Worm (Caenorhabditis elegans) whole organism, L1 larva: ENCODE data around the gene M04G7.1.

Source experiments
- C04F5.9 ChIP-seq: sonication (generic microtip); optimal IDR thresholded peaks from 2 replicates; lab custom pipeline; 2016; ENCODE audit warnings: missing genetic modification characterization, missing compliant biosample characterization
- F16B12.6 ChIP-seq: fragments of 150-350 bp; optimal IDR thresholded peaks from 2 replicates; lab custom pipeline; 2014; ENCODE audit warnings: missing biosample characterization, missing genetic modification characterization
- ama-1 ChIP-seq: fragments of 150-350 bp; optimal IDR thresholded peaks from 2 replicates; lab custom pipeline; 2014
- ceh-63 ChIP-seq: fragments of 200-800 bp; sonication (Bioruptor generic); optimal IDR thresholded peaks from 2 replicates; lab custom pipeline; 2018; ENCODE audit warnings: mild to moderate bottlenecking, missing genetic modification characterization, missing compliant biosample characterization
- ceh-8 ChIP-seq: fragments of 200-800 bp; sonication (Bioruptor generic); optimal IDR thresholded peaks from 2 replicates; lab custom pipeline; 2018; ENCODE audit warnings: mild to moderate bottlenecking, missing genetic modification characterization, moderate library complexity, missing compliant biosample characterization
- ceh-82 ChIP-seq, 3 experiments: fragments of 150-350 bp in 1 of 3; sonication (generic microtip) in 2 of 3; optimal IDR thresholded peaks; 2 replicates each; lab custom pipeline; 2014 to 2017; ENCODE audit warnings: missing biosample characterization in 3 of 3, missing genetic modification characterization in 3 of 3
- ceh-90 ChIP-seq: sonication (generic microtip); optimal IDR thresholded peaks from 2 replicates; lab custom pipeline; 2016; ENCODE audit warnings: missing genetic modification characterization, missing compliant biosample characterization
- dpl-1 ChIP-seq, 3 experiments: fragments of 150-350 bp in 2 of 3; sonication (generic microtip) in 1 of 3; optimal IDR thresholded peaks; 2 replicates each; lab custom pipeline; 2014 to 2017; ENCODE audit warnings: missing biosample characterization in 3 of 3, missing genetic modification characterization in 3 of 3, missing genetic modification reagents in 3 of 3
- dsc-1 ChIP-seq: sonication (generic microtip); optimal IDR thresholded peaks from 2 replicates; lab custom pipeline; 2016; ENCODE audit warnings: mild to moderate bottlenecking, missing genetic modification characterization, missing compliant biosample characterization
- efl-1 ChIP-seq, 4 experiments: fragments of 150-350 bp; optimal IDR thresholded peaks in 3 of 4; peaks in 1 of 4; 1 replicate in 1 of 4; 2 replicates in 3 of 4; lab custom pipeline; 2014; ENCODE audit warnings: missing biosample characterization in 2 of 4, missing genetic modification characterization in 2 of 4, missing genetic modification reagents in 2 of 4
- ets-5 ChIP-seq: fragments of 200-800 bp; sonication (Bioruptor generic); IDR thresholded peaks from 2 replicates; pipeline ENCODE4 v1.3.6; 2022; ENCODE audit warnings: missing genetic modification characterization, missing compliant biosample characterization
- fkh-8 ChIP-seq: sonication (generic microtip); optimal IDR thresholded peaks from 2 replicates; lab custom pipeline; 2016; ENCODE audit warnings: mild to moderate bottlenecking, missing genetic modification characterization, missing compliant biosample characterization
- fos-1 ChIP-seq: fragments of 150-350 bp; optimal IDR thresholded peaks from 2 replicates; lab custom pipeline; 2014; ENCODE audit warnings: missing biosample characterization, missing genetic modification characterization
- isw-1 ChIP-seq: fragments of 200-800 bp; sonication (Bioruptor generic); IDR thresholded peaks from 2 replicates; pipeline ENCODE4 v1.3.6; 2022; ENCODE audit warnings: missing genetic modification characterization, missing compliant biosample characterization
- jun-1 ChIP-seq: fragments of 150-350 bp; optimal IDR thresholded peaks from 2 replicates; lab custom pipeline; 2014; ENCODE audit warnings: missing biosample characterization, missing genetic modification reagents, missing genetic modification characterization
- lin-13 ChIP-seq: fragments of 150-350 bp; optimal IDR thresholded peaks from 2 replicates; lab custom pipeline; 2014; ENCODE audit warnings: missing biosample characterization, missing genetic modification reagents, missing genetic modification characterization
- lin-14 ChIP-seq: fragments of 200-800 bp; sonication (Bioruptor generic); optimal IDR thresholded peaks from 2 replicates; lab custom pipeline; 2018; ENCODE audit warnings: mild to moderate bottlenecking, missing genetic modification characterization, moderate library complexity, missing compliant biosample characterization
- lin-35 ChIP-seq, 2 experiments: fragments of 150-350 bp; optimal IDR thresholded peaks; 2 replicates each; lab custom pipeline; 2014; ENCODE audit warnings: missing biosample characterization in 2 of 2, missing genetic modification characterization in 2 of 2, missing genetic modification reagents in 2 of 2
- mdl-1 ChIP-seq, 2 experiments: fragments of 150-350 bp; optimal IDR thresholded peaks; 2 replicates each; lab custom pipeline; 2014 to 2017; ENCODE audit warnings: missing biosample characterization in 2 of 2, missing genetic modification characterization in 2 of 2, inconsistent platforms in 1 of 2
- nhr-11 ChIP-seq: fragments of 150-350 bp; optimal IDR thresholded peaks from 2 replicates; lab custom pipeline; 2014; ENCODE audit warnings: missing biosample characterization, missing genetic modification characterization
- nhr-28 ChIP-seq: fragments of 150-350 bp; optimal IDR thresholded peaks from 2 replicates; lab custom pipeline; 2014; ENCODE audit warnings: missing biosample characterization, missing genetic modification characterization
- nhr-77 ChIP-seq: fragments of 150-350 bp; optimal IDR thresholded peaks from 2 replicates; lab custom pipeline; 2014; ENCODE audit warnings: missing biosample characterization, missing genetic modification characterization
- nhr-84 ChIP-seq: sonication (generic microtip); optimal IDR thresholded peaks from 2 replicates; lab custom pipeline; 2017; ENCODE audit warnings: missing biosample characterization, missing genetic modification characterization
- skn-1 ChIP-seq: fragments of 150-350 bp; optimal IDR thresholded peaks from 2 replicates; lab custom pipeline; 2014; ENCODE audit warnings: missing biosample characterization, missing genetic modification characterization
- snpc-4 ChIP-seq: fragments of 150-350 bp; optimal IDR thresholded peaks from 2 replicates; lab custom pipeline; 2014; ENCODE audit warnings: missing biosample characterization, missing genetic modification characterization
- sup-37 ChIP-seq: fragments of 200-800 bp; sonication (Bioruptor generic); optimal IDR thresholded peaks from 2 replicates; lab custom pipeline; 2018; ENCODE audit warnings: mild to moderate bottlenecking, missing genetic modification characterization, missing compliant biosample characterization
- swsn-7 ChIP-seq: sonication (generic microtip); optimal IDR thresholded peaks from 2 replicates; lab custom pipeline; 2016; ENCODE audit warnings: missing genetic modification characterization, missing compliant biosample characterization
- unc-130 ChIP-seq: fragments of 150-350 bp; optimal IDR thresholded peaks from 2 replicates; lab custom pipeline; 2017; ENCODE audit warnings: missing biosample characterization, missing genetic modification characterization, inconsistent platforms
- unc-86 ChIP-seq: sonication (generic microtip); optimal IDR thresholded peaks from 2 replicates; lab custom pipeline; 2016; ENCODE audit warnings: missing genetic modification characterization, missing compliant biosample characterization
- vab-15 ChIP-seq: sonication (generic microtip); optimal IDR thresholded peaks from 2 replicates; lab custom pipeline; 2017; ENCODE audit warnings: missing genotype, mild to moderate bottlenecking, missing genetic modification characterization, missing compliant biosample characterization
- xbp-1 ChIP-seq: sonication (generic microtip); optimal IDR thresholded peaks from 2 replicates; lab custom pipeline; 2016; ENCODE audit warnings: missing genetic modification characterization, missing compliant biosample characterization
- zip-4 ChIP-seq: fragments of 200-800 bp; sonication (Bioruptor generic); optimal IDR thresholded peaks from 2 replicates; lab custom pipeline; 2018; ENCODE audit warnings: mild to moderate bottlenecking, missing genetic modification characterization, moderate library complexity, missing compliant biosample characterization
- ztf-4 ChIP-seq: fragments of 150-350 bp; optimal IDR thresholded peaks from 2 replicates; lab custom pipeline; 2014; ENCODE audit warnings: missing biosample characterization, missing genetic modification characterization

The M04G7.1 gene

DNA sequence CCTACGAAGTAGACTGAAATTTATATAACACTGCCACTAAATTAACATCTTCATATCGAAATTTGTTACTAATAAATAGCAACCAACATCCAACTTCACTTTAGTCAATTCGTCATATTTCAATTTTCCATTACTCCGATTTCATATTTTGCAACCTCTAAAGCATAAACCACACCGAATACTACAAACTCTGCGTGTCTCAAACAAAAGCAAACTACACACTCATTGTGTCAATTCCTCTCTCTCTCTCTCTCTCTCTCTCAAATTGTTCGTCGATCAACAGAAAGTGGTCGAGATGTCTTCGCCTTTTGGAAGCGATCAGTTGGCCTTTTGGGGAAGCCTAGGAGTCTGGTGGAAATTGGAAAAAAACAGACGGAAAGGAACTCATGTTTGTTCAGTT lies 48.9 kb downstream of the M04G7.1 start:
- TF ChIP-seq ceh-63 (GFP tag; lab: Kevin White, UChicago), result no peak
- TF ChIP-seq snpc-4 (tag; lab: Kevin White, UChicago), result no peak
- no peak for TF ChIP-seq swsn-7 (tag; lab: Kevin White, UChicago)
- no peak for TF ChIP-seq ceh-90
- TF ChIP-seq fos-1, result no peak
- no peak for TF ChIP-seq unc-86
- TF ChIP-seq ceh-82 (tag; optimal IDR thresholded peaks at IDR 0.05; lab: Kevin White, UChicago), result no peak
- no peak for TF ChIP-seq efl-1 (optimal IDR thresholded peaks at IDR 0.05; lab: Kevin White, UChicago)
- TF ChIP-seq efl-1 (GFP tag; optimal IDR thresholded peaks at IDR 0.05 in 1 of 2; lab: Kevin White, UChicago), result no peak
- TF ChIP-seq vab-15, result no peak
- TF ChIP-seq lin-14 (GFP tag; lab: Kevin White, UChicago), result no peak
- TF ChIP-seq F16B12.6 (tag; lab: Kevin White, UChicago), result no peak
- TF ChIP-seq ztf-4 (tag; lab: Kevin White, UChicago), result no peak
- TF ChIP-seq ets-5 (GFP tag; lab: Robert Waterston, UW), result no peak
- TF ChIP-seq lin-35 (GFP tag; optimal IDR thresholded peaks at IDR 0.05; lab: Kevin White, UChicago), result no peak
- TF ChIP-seq zip-4 (GFP tag; lab: Kevin White, UChicago), result no peak
- no peak for TF ChIP-seq xbp-1 (tag; lab: Kevin White, UChicago)
- TF ChIP-seq jun-1 (tag; lab: Kevin White, UChicago), result no peak
- no peak for TF ChIP-seq C04F5.9 (tag; lab: Kevin White, UChicago)

DNA sequence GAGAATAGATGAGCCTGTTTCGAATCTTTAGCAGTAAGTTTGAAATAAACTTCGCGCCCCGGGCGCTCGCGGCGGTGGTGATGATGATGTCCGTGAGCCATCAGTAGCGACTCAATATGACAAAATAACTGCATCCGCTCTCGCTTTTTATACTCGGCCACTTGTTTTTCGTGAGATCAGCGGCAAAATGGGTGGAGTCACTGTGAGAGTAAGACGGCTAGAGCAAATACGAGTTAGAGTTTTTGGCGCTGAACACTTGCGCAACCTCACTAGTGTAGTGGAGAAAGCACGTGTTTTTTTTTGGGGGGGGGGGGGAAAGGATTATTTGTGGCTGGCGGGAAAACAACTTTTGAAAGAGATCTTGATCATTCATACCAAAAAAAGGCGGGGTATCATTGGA lies 50.8 kb downstream of the M04G7.1 start, which contains the start of gene W03G1.5:
TSS of gene W03G1.5 (minus strand) at position 101 of the 400 bp plus-strand sequence.
- TF ChIP-seq mdl-1 (tag; optimal IDR thresholded peaks at IDR 0.05; lab: Kevin White, UChicago) (peak in 1 of 2 experiments; percentile 9), F16B12.6 (tag; lab: Kevin White, UChicago) (no peak), C04F5.9 (tag; lab: Kevin White, UChicago) (no peak), dsc-1 (tag; lab: Kevin White, UChicago) (no peak), nhr-77 (tag; lab: Kevin White, UChicago) (no peak), fkh-8 (tag; lab: Kevin White, UChicago) (peak; percentile 25), isw-1 (GFP tag; lab: Robert Waterston, UW) (no peak), unc-130 (tag; lab: Kevin White, UChicago) (no peak), ama-1 (lab: Kevin White, UChicago) (no peak), efl-1 (optimal IDR thresholded peaks at IDR 0.05; lab: Kevin White, UChicago) (no peak), efl-1 (GFP tag; optimal IDR thresholded peaks at IDR 0.05 in 1 of 2; lab: Kevin White, UChicago) (peak in 1 of 2 experiments; percentile 25), nhr-84 (no peak), skn-1 (peak; percentile 4), sup-37 (GFP tag; lab: Kevin White, UChicago) (no peak), dpl-1 (GFP tag; optimal IDR thresholded peaks at IDR 0.05; lab: Kevin White, UChicago) (peak in 1 of 3 experiments; percentile 13), ceh-8 (GFP tag; lab: Kevin White, UChicago) (no peak), nhr-28 (no peak), unc-86 (no peak), nhr-11 (tag; lab: Kevin White, UChicago) (no peak), lin-13 (GFP tag; lab: Kevin White, UChicago) (no peak)
